Fruit fly (Drosophila melanogaster): ENCODE measurements around the gene CG14551.

CG14551 gene

dm6 chr3R:26012801-26013663 lies 49.8 kb downstream of the CG14551 start:
- peak; percentile 69 for TF ChIP-seq noc (tag; optimal IDR thresholded peaks at IDR 0.05)

- TF ChIP-seq noc (tag; optimal IDR thresholded peaks at IDR 0.05): no peak
Observed at dm6 chr3R:26012288-26012687, 50.5 kb downstream of the CG14551 start.

dm6 chr3R:26011542-26011941 lies 51.3 kb downstream of the CG14551 start:
- TF ChIP-seq noc (tag; optimal IDR thresholded peaks at IDR 0.05): no peak
